Worm (Caenorhabditis elegans) whole organism, L3 larva: ENCODE data around the gene C18H7.7.

Experiments
- ZK546.5 ChIP-seq: sonication (generic microtip); optimal IDR thresholded peaks from 2 replicates; lab custom pipeline; 2017; ENCODE audit warnings: missing biosample characterization, missing genetic modification characterization
- mdl-1 ChIP-seq: fragments of 150-350 bp; optimal IDR thresholded peaks from 2 replicates; lab custom pipeline; 2014; ENCODE audit warnings: missing biosample characterization, missing genetic modification characterization
- nhr-77 ChIP-seq: fragments of 150-350 bp; optimal IDR thresholded peaks from 2 replicates; lab custom pipeline; 2014; ENCODE audit warnings: missing biosample characterization, missing genetic modification characterization
- skn-1 ChIP-seq: fragments of 150-350 bp; optimal IDR thresholded peaks from 2 replicates; lab custom pipeline; 2014; ENCODE audit warnings: missing biosample characterization, missing genetic modification characterization

DNA sequence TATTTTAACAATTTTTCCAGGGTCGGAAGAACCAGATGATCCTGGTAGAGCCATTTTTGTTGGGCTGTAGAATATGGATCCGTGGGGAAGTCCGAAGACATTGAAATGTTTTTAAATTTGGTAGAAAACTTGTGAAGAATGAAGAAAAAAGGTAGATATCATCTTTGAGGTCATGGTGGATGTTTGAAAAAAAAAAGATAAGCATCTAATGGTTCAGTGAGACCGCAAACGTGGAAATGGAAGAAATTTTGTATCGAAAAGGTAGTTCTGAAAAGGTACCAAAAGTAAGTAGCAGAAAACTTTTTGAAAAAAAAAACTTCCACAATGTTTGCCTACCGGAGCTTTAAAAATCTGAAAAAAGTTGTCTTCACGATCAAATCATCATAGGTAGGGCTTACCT, 7.4 kb upstream of the C18H7.7 start, which contains the start of gene prmt-4:
- TF ChIP-seq skn-1 (tag; lab: Kevin White, UChicago) (no peak), nhr-77 (tag; lab: Kevin White, UChicago) (no peak), ZK546.5 (tag; lab: Kevin White, UChicago) (no peak), mdl-1 (tag; lab: Kevin White, UChicago) (no peak)
